Worm (Caenorhabditis elegans): ENCODE results near the gene nspc-3.

- TF ChIP-seq snpc-4 (tag; optimal IDR thresholded peaks at IDR 0.05), result no peak
- no peak for TF ChIP-seq lin-39 (tag; optimal IDR thresholded peaks at IDR 0.05)
- TF ChIP-seq jun-1 (tag; optimal IDR thresholded peaks at IDR 0.05), result no peak
- no peak for TF ChIP-seq nhr-85 (tag)
- no peak for TF ChIP-seq unc-62 (GFP tag; optimal IDR thresholded peaks at IDR 0.05)
- TF ChIP-seq elt-3 (tag; optimal IDR thresholded peaks at IDR 0.05), result no peak
- TF ChIP-seq dsc-1 (tag; optimal IDR thresholded peaks at IDR 0.05), result no peak
- no peak for TF ChIP-seq lsy-2 (tag; optimal IDR thresholded peaks at IDR 0.05)
- TF ChIP-seq alr-1 (tag; optimal IDR thresholded peaks at IDR 0.05; ENCODE audit: borderline replicate concordance), result no peak
- no peak for TF ChIP-seq dpl-1 (GFP tag; optimal IDR thresholded peaks at IDR 0.05)
- TF ChIP-seq ama-1 (optimal IDR thresholded peaks at IDR 0.05), result no peak
These were observed 37.2 kb upstream of the nspc-3 start, which contains the start of gene grd-14 for ce11 chrX:8499721-8500120.

Data from whole organism, L1 larva.